Fruit fly (Drosophila melanogaster): ENCODE measurements around the gene CG5645.

Gene CG5645

DNA sequence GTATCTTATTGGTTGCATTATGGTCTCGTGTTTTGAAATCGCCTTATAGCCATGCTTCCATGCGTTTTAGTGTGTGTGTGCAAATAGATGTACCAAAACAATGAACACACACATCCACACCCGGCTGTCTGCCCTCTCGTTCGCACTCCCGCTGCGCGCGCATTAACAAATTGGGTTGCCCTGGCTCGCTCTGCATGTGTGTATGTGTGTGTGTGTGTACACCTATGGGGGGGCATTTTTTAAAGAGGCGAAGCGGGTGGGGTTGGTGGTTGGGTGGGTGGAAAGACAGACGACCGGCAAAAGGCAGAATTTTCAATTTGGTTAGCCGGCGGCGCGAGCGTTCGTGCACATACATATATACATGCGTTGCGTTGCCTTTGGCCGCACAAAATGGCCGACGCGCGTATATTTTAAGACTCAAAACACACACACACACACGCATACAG lies 12.3 kb downstream of the CG5645 start (continued):
- TF ChIP-seq sna (GFP tag; IDR thresholded peaks at IDR 0.05; ENCODE audit: partially characterized antibody) (no peak), dimm (GFP tag; IDR thresholded peaks at IDR 0.05) (no peak), pho (GFP tag; optimal IDR thresholded peaks at IDR 0.05) (no peak), CG2202 (tag; optimal IDR thresholded peaks at IDR 0.05) (no peak), br (optimal IDR thresholded peaks at IDR 0.05) (no peak), ci (GFP tag; IDR thresholded peaks at IDR 0.05) (peak; percentile 66), Opbp (GFP tag; IDR thresholded peaks at IDR 0.05; ENCODE audit: partially characterized antibody) (peak; percentile 57; the same call in 2 of the 3 replicates), CG14965 (GFP tag; optimal IDR thresholded peaks at IDR 0.05; ENCODE audit: borderline replicate concordance) (no peak), schlank (tag; optimal IDR thresholded peaks at IDR 0.05) (no peak), run (tag; optimal IDR thresholded peaks at IDR 0.05) (peak; percentile 13), z (GFP tag; IDR thresholded peaks at IDR 0.05) (no peak), CG12236 (GFP tag; optimal IDR thresholded peaks at IDR 0.05) (no peak), BtbVII (GFP tag; optimal IDR thresholded peaks at IDR 0.05) (no peak), ham (GFP tag; IDR thresholded peaks at IDR 0.05) (no peak), Xbp1 (GFP tag; optimal IDR thresholded peaks at IDR 0.05) (no peak), Vsx1 (GFP tag; optimal IDR thresholded peaks at IDR 0.05) (peak; percentile 40), BEAF-32 (GFP tag; optimal IDR thresholded peaks at IDR 0.05) (no peak), CG3847 (GFP tag; IDR thresholded peaks at IDR 0.05) (no peak), CG14014 (GFP tag; IDR thresholded peaks at IDR 0.05) (peak; percentile 7; the same call in 1 of the 2 replicates), nom (GFP tag; optimal IDR thresholded peaks at IDR 0.05) (peak; percentile 68), CG4730 (GFP tag; IDR thresholded peaks at IDR 0.05) (no peak), CG10267 (tag; optimal IDR thresholded peaks at IDR 0.05) (no peak), gsb (GFP tag; IDR thresholded peaks at IDR 0.05) (no peak), NC2β (GFP tag; optimal IDR thresholded peaks at IDR 0.05) (no peak), fu2 (GFP tag; optimal IDR thresholded peaks at IDR 0.05) (no peak), TFAM (GFP tag; optimal IDR thresholded peaks at IDR 0.05) (no peak), pfk (GFP tag; optimal IDR thresholded peaks at IDR 0.05) (no peak), CG17829 (tag; optimal IDR thresholded peaks at IDR 0.05) (peak; percentile 40), nerfin-1 (tag; optimal IDR thresholded peaks at IDR 0.05) (peak; percentile 58), NK7.1 (GFP tag; optimal IDR thresholded peaks at IDR 0.05) (no peak), exex (tag; optimal IDR thresholded peaks at IDR 0.05) (peak; percentile 61), CG31224 (GFP tag; IDR thresholded peaks at IDR 0.05) (no peak), CG14667 (GFP tag; IDR thresholded peaks at IDR 0.05) (no peak), Dp (GFP tag; optimal IDR thresholded peaks at IDR 0.05) (peak; percentile 19), CG32772 (GFP tag; IDR thresholded peaks at IDR 0.05) (0 out of 2 replicates have a peak, but pooled peaks have one; percentile 10), HmgZ (tag; optimal IDR thresholded peaks at IDR 0.05) (peak; percentile 93), CG18764 (GFP tag; optimal IDR thresholded peaks at IDR 0.05) (no peak), tio (GFP tag; optimal IDR thresholded peaks at IDR 0.05) (no peak), ssp (GFP tag; IDR thresholded peaks at IDR 0.05) (no peak), CG17612 (GFP tag; IDR thresholded peaks at IDR 0.05) (no peak), CG11247 (GFP tag; IDR thresholded peaks at IDR 0.05) (no peak), trem (tag; optimal IDR thresholded peaks at IDR 0.05) (peak; percentile 19), sd (tag; optimal IDR thresholded peaks at IDR 0.05) (peak; percentile 93), emc (GFP tag; optimal IDR thresholded peaks at IDR 0.05) (no peak), CG3838 (GFP tag; optimal IDR thresholded peaks at IDR 0.05) (no peak), Sry-δ (GFP tag; optimal IDR thresholded peaks at IDR 0.05) (no peak), MBD-R2 (GFP tag; IDR thresholded peaks at IDR 0.05) (peak; percentile 70), ab (GFP tag; optimal IDR thresholded peaks at IDR 0.05) (no peak), CG7556 (GFP tag; optimal IDR thresholded peaks at IDR 0.05) (no peak), CG4617 (GFP tag; optimal IDR thresholded peaks at IDR 0.05; ENCODE audit: borderline replicate concordance) (no peak), CG10959 (GFP tag; IDR thresholded peaks at IDR 0.05) (no peak), zen (tag; optimal IDR thresholded peaks at IDR 0.05) (peak; percentile 56)
